Fruit fly (Drosophila melanogaster): ENCODE results near the gene Pli.

Gene Pli

dm6 chr3R:23938564-23939122 is 48.8 kb upstream of the Pli start (continued):
- no peak for TF ChIP-seq nmo (GFP tag; optimal IDR thresholded peaks at IDR 0.05)
- peak; percentile 3 for TF ChIP-seq CG2678 (tag; optimal IDR thresholded peaks at IDR 0.05)
- no peak for TF ChIP-seq ac (GFP tag; optimal IDR thresholded peaks at IDR 0.05)
- TF ChIP-seq zfh2 (GFP tag; optimal IDR thresholded peaks at IDR 0.05): no peak
- TF ChIP-seq CG13775 (GFP tag; optimal IDR thresholded peaks at IDR 0.05): no peak
- peak; percentile 88 for TF ChIP-seq exex (tag; optimal IDR thresholded peaks at IDR 0.05)
- TF ChIP-seq CG6854 (GFP tag; optimal IDR thresholded peaks at IDR 0.05): peak; percentile 27
- no peak for TF ChIP-seq CG10462 (GFP tag; optimal IDR thresholded peaks at IDR 0.05)
- TF ChIP-seq br (optimal IDR thresholded peaks at IDR 0.05): no peak

dm6 chr3R:23933684-23934575 is 44.1 kb upstream of the Pli start, which contains the start of gene CG5854:
TSS of gene CG5854 (plus strand) at chr3R:23933912.
- TF ChIP-seq yki (optimal IDR thresholded peaks at IDR 0.05) (no peak), CG7786 (GFP tag; optimal IDR thresholded peaks at IDR 0.05) (peak; percentile 71), CG6175 (GFP tag; IDR thresholded peaks at IDR 0.05) (no peak), tx (GFP tag; optimal IDR thresholded peaks at IDR 0.05) (peak; percentile 64), CG14965 (GFP tag; optimal IDR thresholded peaks at IDR 0.05; ENCODE audit: borderline replicate concordance) (no peak), CG10979 (tag; optimal IDR thresholded peaks at IDR 0.05) (peak; percentile 73), Neu2 (GFP tag; optimal IDR thresholded peaks at IDR 0.05; ENCODE audit: borderline replicate concordance) (no peak), nau (GFP tag; optimal IDR thresholded peaks at IDR 0.05) (peak; percentile 57), CG7839 (tag; optimal IDR thresholded peaks at IDR 0.05) (peak; percentile 70), grau (tag; optimal IDR thresholded peaks at IDR 0.05) (peak; percentile 59), Med (GFP tag) (peak; percentile 96), so (GFP tag; IDR thresholded peaks at IDR 0.05) (peak; percentile 74; the same call in 2 of the 3 replicates), wor (GFP tag; IDR thresholded peaks at IDR 0.05) (peak; percentile 48), Atf6 (GFP tag; IDR thresholded peaks at IDR 0.05) (peak; percentile 37; the same call in 1 of the 2 replicates), CG42726 (GFP tag; IDR thresholded peaks at IDR 0.05; ENCODE audit: partially characterized antibody) (no peak), br (optimal IDR thresholded peaks at IDR 0.05) (no peak), Dbx (GFP tag; IDR thresholded peaks at IDR 0.05) (peak; percentile 38; the same call in 1 of the 3 replicates), NC2β (GFP tag; optimal IDR thresholded peaks at IDR 0.05) (peak; percentile 75), Hr78 (GFP tag; optimal IDR thresholded peaks at IDR 0.05) (peak in 1 of 2 experiments; percentile 18), ro (GFP tag; IDR thresholded peaks at IDR 0.05) (peak; percentile 32; the same call in 1 of the 2 replicates), CG10209 (GFP tag; optimal IDR thresholded peaks at IDR 0.05) (peak; percentile 68), CG15011 (GFP tag; optimal IDR thresholded peaks at IDR 0.05) (peak; percentile 50), CG32532 (GFP tag; IDR thresholded peaks at IDR 0.05) (peak; percentile 82), dimm (GFP tag; IDR thresholded peaks at IDR 0.05) (peak; percentile 5; the same call in 1 of the 2 replicates), MTF-1 (GFP tag; optimal IDR thresholded peaks at IDR 0.05; ENCODE audit: borderline replicate concordance) (peak; percentile 66), Side (GFP tag; optimal IDR thresholded peaks at IDR 0.05) (peak; percentile 73), CG9727 (GFP tag; optimal IDR thresholded peaks at IDR 0.05) (peak; percentile 53), mirr (GFP tag; optimal IDR thresholded peaks at IDR 0.05) (no peak), hbn (GFP tag; IDR thresholded peaks at IDR 0.05; ENCODE audit: partially characterized antibody) (no peak), pita (GFP tag; optimal IDR thresholded peaks at IDR 0.05) (no peak), CG9932 (GFP tag; IDR thresholded peaks at IDR 0.05) (0 out of 2 replicates have a peak, but pooled peaks have one; percentile 24), Dll (GFP tag; IDR thresholded peaks at IDR 0.05; ENCODE audit: partially characterized antibody) (peak; percentile 43; the same call in 1 of the 4 replicates), fd96Cb (tag; optimal IDR thresholded peaks at IDR 0.05) (peak; percentile 69), CrebB (tag; optimal IDR thresholded peaks at IDR 0.05) (no peak), CG3726 (GFP tag; IDR thresholded peaks at IDR 0.05) (peak; percentile 70; the same call in 1 of the 3 replicates), CG30403 (GFP tag; optimal IDR thresholded peaks at IDR 0.05) (peak; percentile 70), Poxn (GFP tag; IDR thresholded peaks at IDR 0.05) (no peak), Blimp-1 (GFP tag; optimal IDR thresholded peaks at IDR 0.05) (peak; percentile 75)

All from whole organism, embryonic.